Worm (Caenorhabditis elegans): ENCODE data around the gene vhl-1.

vhl-1 gene

ce11 chrX:11324240-11324639 is 17.1 kb downstream of the vhl-1 start, which contains the start of gene asm-2:
Gene asm-2, minus strand, starts transcription at chrX:11324251.
- TF ChIP-seq lin-14 (GFP tag; optimal IDR thresholded peaks at IDR 0.05) (peak; percentile 5), nhr-85 (tag) (no peak), elt-2 (tag; optimal IDR thresholded peaks at IDR 0.05) (peak; percentile 73)

ce11 chrX:11326827-11327226 is 19.7 kb downstream of the vhl-1 start, which contains the start of gene ZK455.5:
Gene ZK455.5, minus strand, starts transcription at chrX:11326927.
- TF ChIP-seq hlh-17 (GFP tag; optimal IDR thresholded peaks at IDR 0.05; ENCODE audit: borderline replicate concordance) (no peak), blmp-1 (tag; optimal IDR thresholded peaks at IDR 0.05) (peak; percentile 14)

DNA sequence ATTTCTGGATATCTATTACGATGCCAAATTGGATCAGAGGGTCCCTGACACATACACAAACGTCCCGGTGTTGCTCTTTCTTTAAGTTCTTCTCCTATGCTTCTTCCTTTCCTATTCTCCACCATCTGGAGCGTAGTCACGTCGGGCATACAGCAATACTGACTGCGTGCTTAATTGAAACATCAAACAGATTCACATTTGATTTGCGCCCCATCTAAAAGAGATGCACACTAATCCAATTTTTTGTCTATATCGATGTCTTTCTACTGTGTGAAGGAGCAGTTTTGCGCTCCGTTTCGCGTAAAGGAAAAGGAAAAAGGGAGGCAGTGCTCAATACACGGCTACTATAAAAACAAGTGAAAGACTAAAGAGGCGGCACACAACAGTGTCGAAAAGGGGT is 21.6 kb downstream of the vhl-1 start:
- TF ChIP-seq sptf-1 (tag; optimal IDR thresholded peaks at IDR 0.05), result no peak
- TF ChIP-seq efl-1 (optimal IDR thresholded peaks at IDR 0.05), result no peak
- peak in 1 of 2 experiments; percentile 53 for TF ChIP-seq efl-1 (GFP tag; optimal IDR thresholded peaks at IDR 0.05 in 1 of 2)
- peak; percentile 63 for TF ChIP-seq lin-14 (GFP tag; optimal IDR thresholded peaks at IDR 0.05)

DNA sequence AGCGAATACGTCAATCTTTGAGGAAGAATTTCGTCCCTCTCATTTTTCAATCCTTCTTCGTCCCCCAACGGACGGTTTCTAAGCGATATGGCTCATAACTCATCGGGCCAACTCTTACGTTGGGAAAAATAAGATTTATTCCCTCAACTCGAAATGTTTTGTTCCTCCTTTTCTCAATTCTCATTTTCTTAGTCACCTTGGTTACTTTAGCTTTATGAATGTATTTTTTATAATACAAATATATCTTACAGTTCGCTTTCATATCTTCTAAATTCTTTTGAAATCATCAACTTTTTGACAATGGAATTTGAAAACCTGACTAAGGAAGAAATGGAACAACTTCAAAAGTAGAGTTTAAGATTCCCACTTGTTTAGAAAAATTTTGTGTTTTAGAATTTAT is 22.3 kb downstream of the vhl-1 start, which contains the start of gene npr-9:
npr-9 (plus strand) TSS at position 301 of the 400 bp plus-strand sequence.
- TF ChIP-seq fos-1 (tag; optimal IDR thresholded peaks at IDR 0.05) (no peak), ces-1 (GFP tag; optimal IDR thresholded peaks at IDR 0.05) (no peak), ztf-11 (tag; optimal IDR thresholded peaks at IDR 0.05) (no peak), zip-4 (GFP tag; optimal IDR thresholded peaks at IDR 0.05) (no peak), lir-3 (tag; optimal IDR thresholded peaks at IDR 0.05; ENCODE audit: poor library complexity) (no peak), fkh-10 (GFP tag; optimal IDR thresholded peaks at IDR 0.05) (no peak), mef-2 (tag; optimal IDR thresholded peaks at IDR 0.05) (no peak), unc-30 (tag; optimal IDR thresholded peaks at IDR 0.05) (no peak), aly-2 (tag; optimal IDR thresholded peaks at IDR 0.05) (no peak), hlh-4 (tag; optimal IDR thresholded peaks at IDR 0.05) (no peak), ama-1 (optimal IDR thresholded peaks at IDR 0.05) (no peak), lin-35 (GFP tag; optimal IDR thresholded peaks at IDR 0.05) (no peak)

ce11 chrX:11337095-11337494 is 29.9 kb downstream of the vhl-1 start:
- TF ChIP-seq rnt-1 (tag; optimal IDR thresholded peaks at IDR 0.05), result no peak
- no peak for TF ChIP-seq elt-2 (tag; optimal IDR thresholded peaks at IDR 0.05)
- no peak for TF ChIP-seq nhr-71 (tag; optimal IDR thresholded peaks at IDR 0.05)

DNA sequence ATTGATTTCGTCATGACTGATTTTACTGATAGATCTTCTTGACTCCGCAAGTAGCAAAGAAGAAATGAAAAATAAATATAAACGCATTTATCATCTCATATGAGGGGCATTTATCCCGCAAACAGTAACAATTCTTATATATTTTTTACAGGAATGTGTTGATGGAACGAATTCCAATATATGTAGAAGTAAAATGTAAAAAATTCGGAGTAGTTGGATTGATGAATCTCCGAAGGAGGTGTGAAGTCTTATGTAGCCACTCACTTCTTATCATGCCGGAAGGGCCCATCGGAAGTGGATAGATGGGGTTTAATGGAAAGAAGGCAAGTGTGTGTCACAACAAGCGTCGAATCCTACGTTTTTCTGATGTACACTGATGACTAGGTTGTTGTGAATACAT is 30.6 kb downstream of the vhl-1 start, which contains the start of gene gcy-9:
gcy-9 (minus strand) TSS at position 101 of the 400 bp plus-strand sequence.
- TF ChIP-seq lin-35 (GFP tag; optimal IDR thresholded peaks at IDR 0.05) (no peak), snu-23 (GFP tag; optimal IDR thresholded peaks at IDR 0.05) (no peak), ceh-82 (tag; optimal IDR thresholded peaks at IDR 0.05) (no peak), lin-15B (tag; optimal IDR thresholded peaks at IDR 0.05) (no peak), sox-4 (tag; optimal IDR thresholded peaks at IDR 0.05) (no peak), nhr-71 (tag; optimal IDR thresholded peaks at IDR 0.05) (no peak), C04F5.9 (tag; optimal IDR thresholded peaks at IDR 0.05) (no peak), isw-1 (GFP tag; IDR thresholded peaks at IDR 0.05) (no peak), pax-3 (tag; optimal IDR thresholded peaks at IDR 0.05) (no peak), efl-1 (optimal IDR thresholded peaks at IDR 0.05) (no peak), efl-1 (GFP tag; optimal IDR thresholded peaks at IDR 0.05 in 1 of 2) (no peak), nhr-85 (tag) (no peak), nhr-84 (tag; optimal IDR thresholded peaks at IDR 0.05) (no peak), tbx-2 (tag; optimal IDR thresholded peaks at IDR 0.05) (no peak), egl-13 (tag; optimal IDR thresholded peaks at IDR 0.05) (no peak), nhr-20 (tag; optimal IDR thresholded peaks at IDR 0.05) (no peak), mab-9 (GFP tag; IDR thresholded peaks at IDR 0.05) (no peak), nhr-12 (tag; optimal IDR thresholded peaks at IDR 0.05) (no peak), zag-1 (tag; optimal IDR thresholded peaks at IDR 0.05) (no peak)
